Worm (Caenorhabditis elegans) whole organism, L1 larva: Measurements from ENCODE around the gene col-185.

Experiments used
- ceh-63 ChIP-seq: fragments of 200-800 bp; sonication (Bioruptor generic); optimal IDR thresholded peaks from 2 replicates; lab custom pipeline; 2018; ENCODE audit warnings: mild to moderate bottlenecking, missing genetic modification characterization, missing compliant biosample characterization
- elt-3 ChIP-seq, 6 experiments: fragments of 150-350 bp in 1 of 6; sonication (generic microtip); optimal IDR thresholded peaks; 2 replicates each; lab custom pipeline; 2017 to 2018; ENCODE audit warnings: missing biosample characterization in 6 of 6, missing genetic modification characterization in 6 of 6, inconsistent platforms in 1 of 6
- pqm-1 ChIP-seq: sonication (generic microtip); optimal IDR thresholded peaks from 3 replicates; lab custom pipeline; 2017; ENCODE audit warnings: missing biosample characterization, missing genetic modification characterization
- unc-62 ChIP-seq: fragments of 150-350 bp; optimal IDR thresholded peaks from 2 replicates; lab custom pipeline; 2014; ENCODE audit warnings: missing biosample characterization, missing genetic modification reagents, missing genetic modification characterization

- no peak for TF ChIP-seq elt-3 (tag; optimal IDR thresholded peaks at IDR 0.05; lab: Kevin White, UChicago)
- TF ChIP-seq ceh-63 (GFP tag; lab: Kevin White, UChicago) = no peak
- no peak for TF ChIP-seq unc-62 (GFP tag; lab: Kevin White, UChicago)
- no peak for TF ChIP-seq pqm-1
Measured at ce11 chrX:13502282-13502681, 8.6 kb downstream of the col-185 start.
